Worm (Caenorhabditis elegans): ENCODE results near the gene plx-1.

plx-1 gene

DNA sequence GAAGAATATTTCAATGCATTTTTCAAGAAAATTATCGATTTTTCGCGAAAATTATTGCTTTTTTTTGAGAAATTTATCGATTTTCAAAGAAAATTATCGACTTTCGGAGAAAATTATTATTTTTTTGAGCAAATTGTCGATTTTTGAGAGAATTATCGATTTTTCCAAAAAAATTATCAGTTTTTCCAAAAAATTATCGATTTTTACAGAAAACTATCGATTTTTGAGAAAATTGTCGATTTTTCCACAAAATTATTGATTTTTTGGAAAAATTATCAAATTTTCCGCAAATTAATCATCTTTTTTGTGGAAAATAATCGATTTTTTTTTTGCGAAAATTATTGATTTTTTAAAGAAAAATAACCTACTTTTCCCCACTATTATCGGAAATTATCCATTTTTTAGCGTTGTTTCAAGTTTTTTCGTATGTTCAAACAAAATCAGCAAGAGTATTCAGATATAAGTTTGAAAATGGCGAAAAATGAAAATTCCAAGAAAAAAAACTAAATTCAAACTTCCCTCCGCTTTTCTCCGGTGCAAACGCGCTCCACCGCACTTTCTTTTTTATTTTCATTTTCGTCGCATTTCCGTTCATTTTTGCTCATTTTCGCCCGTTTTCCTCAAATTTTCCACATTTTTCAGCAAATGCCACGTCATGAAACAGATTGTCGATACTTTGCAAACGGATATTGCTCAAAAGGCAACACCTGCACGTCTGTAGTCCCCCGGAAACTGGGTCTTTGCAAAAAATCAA lies 32.5 kb downstream of the plx-1 start, which contains the start of gene lep-2 (continued):
- TF ChIP-seq irx-1 (tag; optimal IDR thresholded peaks at IDR 0.05) (no peak), ceh-63 (GFP tag; optimal IDR thresholded peaks at IDR 0.05) (no peak), nhr-77 (tag; optimal IDR thresholded peaks at IDR 0.05) (no peak), lin-13 (GFP tag; optimal IDR thresholded peaks at IDR 0.05) (no peak), skn-1 (tag; optimal IDR thresholded peaks at IDR 0.05) (peak; percentile 32), mep-1 (tag; optimal IDR thresholded peaks at IDR 0.05) (peak; percentile 8), pag-3 (tag; optimal IDR thresholded peaks at IDR 0.05; ENCODE audit: borderline replicate concordance, insufficient read depth) (no peak), lin-35 (GFP tag; optimal IDR thresholded peaks at IDR 0.05) (peak; percentile 91 to 94), nhr-71 (tag; optimal IDR thresholded peaks at IDR 0.05) (no peak), xbp-1 (tag; optimal IDR thresholded peaks at IDR 0.05) (peak; percentile 41), ceh-90 (tag; optimal IDR thresholded peaks at IDR 0.05) (no peak), nhr-76 (tag; optimal IDR thresholded peaks at IDR 0.05) (no peak), efl-1 (optimal IDR thresholded peaks at IDR 0.05) (peak; percentile 92 to 95), efl-1 (GFP tag; optimal IDR thresholded peaks at IDR 0.05 in 1 of 2) (peak; percentile 91 to 99), lir-3 (tag; optimal IDR thresholded peaks at IDR 0.05; ENCODE audit: poor library complexity) (no peak), nhr-12 (tag; optimal IDR thresholded peaks at IDR 0.05) (no peak), fkh-10 (GFP tag; optimal IDR thresholded peaks at IDR 0.05) (no peak), unc-98 (GFP tag; IDR thresholded peaks at IDR 0.05) (no peak), nhr-85 (tag) (peak; percentile 1), aha-1 (tag; optimal IDR thresholded peaks at IDR 0.05) (no peak), nhr-47 (tag; optimal IDR thresholded peaks at IDR 0.05) (no peak), dpl-1 (GFP tag; optimal IDR thresholded peaks at IDR 0.05) (peak; percentile 87 to 89 (median 88)), C04F5.9 (tag; optimal IDR thresholded peaks at IDR 0.05) (no peak), zag-1 (tag; optimal IDR thresholded peaks at IDR 0.05) (no peak), swsn-7 (tag; optimal IDR thresholded peaks at IDR 0.05) (peak; percentile 15), efl-3 (GFP tag; optimal IDR thresholded peaks at IDR 0.05) (no peak), elt-2 (tag; optimal IDR thresholded peaks at IDR 0.05) (no peak)

DNA sequence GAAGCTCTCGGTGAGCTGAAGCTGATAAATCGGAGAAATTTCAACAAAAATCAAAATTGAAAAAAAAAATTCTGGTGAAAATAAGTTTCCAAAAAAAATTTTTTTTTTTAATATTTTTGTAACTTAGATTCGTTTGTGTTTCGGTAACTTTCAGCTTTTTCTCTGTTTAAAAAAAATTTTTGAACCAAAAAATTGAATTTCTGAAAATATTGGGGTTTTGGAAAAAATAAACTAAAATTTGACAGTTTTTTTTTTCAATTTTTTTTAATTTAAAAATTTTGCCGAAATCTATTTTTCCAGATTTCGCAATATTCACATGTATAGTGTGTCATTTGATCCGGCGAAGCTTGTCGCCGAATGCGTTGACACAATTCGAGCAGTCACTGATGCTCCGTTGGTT lies 39.6 kb downstream of the plx-1 start, which contains the start of gene Y55F3AM.5:
Gene Y55F3AM.5 (plus strand): TSS at position 301 of the 400 bp plus-strand sequence.
- TF ChIP-seq unc-62 (GFP tag; optimal IDR thresholded peaks at IDR 0.05), result no peak
- no peak for TF ChIP-seq aly-2 (tag; optimal IDR thresholded peaks at IDR 0.05)
- TF ChIP-seq Y116A8C.19 (tag; optimal IDR thresholded peaks at IDR 0.05; ENCODE audit: borderline replicate concordance), result no peak
- TF ChIP-seq ces-1 (GFP tag; optimal IDR thresholded peaks at IDR 0.05), result no peak
- TF ChIP-seq pag-3 (tag; optimal IDR thresholded peaks at IDR 0.05; ENCODE audit: borderline replicate concordance, insufficient read depth), result no peak
- no peak for TF ChIP-seq lin-14 (GFP tag; optimal IDR thresholded peaks at IDR 0.05)
- no peak for TF ChIP-seq efl-1 (optimal IDR thresholded peaks at IDR 0.05)
- no peak for TF ChIP-seq efl-1 (GFP tag; optimal IDR thresholded peaks at IDR 0.05 in 1 of 2)
- TF ChIP-seq ceh-63 (GFP tag; optimal IDR thresholded peaks at IDR 0.05), result no peak

DNA sequence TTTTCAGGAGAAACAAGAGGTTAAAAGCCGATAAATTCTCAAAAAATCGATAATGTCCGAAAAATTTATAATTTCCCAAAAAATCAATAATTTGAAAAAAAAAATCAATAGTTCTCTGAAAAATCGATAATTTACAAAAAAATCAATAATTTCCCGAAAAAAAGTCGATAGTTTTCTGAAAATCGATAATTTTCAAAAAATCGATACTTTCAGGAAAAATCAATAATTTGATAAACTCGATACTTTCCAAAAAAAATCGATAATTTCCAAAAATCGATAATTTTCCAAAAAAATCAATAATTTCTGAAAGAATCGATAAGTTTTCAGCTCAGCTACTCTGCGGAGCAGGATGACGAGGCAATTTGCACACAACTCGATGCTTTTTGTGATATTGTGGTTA lies 40.4 kb downstream of the plx-1 start:
- TF ChIP-seq alr-1 (tag; optimal IDR thresholded peaks at IDR 0.05; ENCODE audit: borderline replicate concordance) (no peak), pag-3 (tag; optimal IDR thresholded peaks at IDR 0.05; ENCODE audit: borderline replicate concordance, insufficient read depth) (no peak), zag-1 (tag; optimal IDR thresholded peaks at IDR 0.05) (no peak), ceh-63 (GFP tag; optimal IDR thresholded peaks at IDR 0.05) (no peak), sptf-1 (tag; optimal IDR thresholded peaks at IDR 0.05) (no peak), nhr-77 (tag; optimal IDR thresholded peaks at IDR 0.05) (no peak), ceh-8 (GFP tag; optimal IDR thresholded peaks at IDR 0.05) (no peak), ama-1 (optimal IDR thresholded peaks at IDR 0.05) (no peak)

DNA sequence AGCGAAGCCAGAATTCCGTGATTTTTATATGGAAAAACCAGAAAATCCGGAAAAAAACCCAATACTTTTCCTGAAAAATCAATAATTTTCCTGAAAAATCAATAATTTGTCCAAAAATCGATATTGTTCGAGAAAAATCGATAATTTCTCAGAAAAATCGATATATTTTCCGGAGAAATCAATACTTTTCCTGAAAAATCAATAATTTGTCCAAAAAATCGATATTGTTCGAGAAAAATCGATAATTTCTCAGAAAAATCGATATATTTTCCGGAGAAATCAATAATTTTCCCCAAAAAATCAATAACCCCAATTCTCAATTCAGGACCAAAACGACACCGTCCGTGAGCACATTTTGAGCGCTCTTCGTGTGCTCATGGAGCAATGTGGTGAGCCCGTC lies 41.1 kb downstream of the plx-1 start:
- TF ChIP-seq C04F5.9 (tag; optimal IDR thresholded peaks at IDR 0.05) (no peak), hlh-17 (GFP tag; optimal IDR thresholded peaks at IDR 0.05; ENCODE audit: borderline replicate concordance) (no peak), fkh-4 (tag; optimal IDR thresholded peaks at IDR 0.05; ENCODE audit: borderline replicate concordance) (no peak), sptf-1 (tag; optimal IDR thresholded peaks at IDR 0.05) (no peak), C16A3.4 (tag; optimal IDR thresholded peaks at IDR 0.05) (no peak), irx-1 (tag; optimal IDR thresholded peaks at IDR 0.05) (no peak), hpl-2 (GFP tag; optimal IDR thresholded peaks at IDR 0.05) (no peak), snu-23 (GFP tag; optimal IDR thresholded peaks at IDR 0.05) (no peak), ztf-4 (tag; optimal IDR thresholded peaks at IDR 0.05) (no peak), ama-1 (optimal IDR thresholded peaks at IDR 0.05) (no peak), lin-35 (GFP tag; optimal IDR thresholded peaks at IDR 0.05) (no peak), lir-3 (tag; optimal IDR thresholded peaks at IDR 0.05; ENCODE audit: poor library complexity) (no peak), unc-86 (tag; optimal IDR thresholded peaks at IDR 0.05) (no peak), ztf-11 (tag; optimal IDR thresholded peaks at IDR 0.05) (no peak), nhr-47 (tag; optimal IDR thresholded peaks at IDR 0.05) (no peak)
